Comparison of ENCODE assay signal across 3 fruit fly cellular contexts in genomic region chr3L:20914375-20914774, dm6.
TF ChIP-seq lines count a peak whose summit lies in the region.

No protein-coding gene starts in this region.

- TF ChIP-seq CTCF in whole organism, embryonic (GFP tag; optimal IDR thresholded peaks at IDR 0.05; lab: Kevin White, UChicago), result no peak

TF ChIP-seq in whole organism, embryonic, 481 proteins besides CTCF, POLR2A, EP300 and RAD21 (continues in another document):
- TF ChIP-seq pnt (GFP tag; optimal IDR thresholded peaks at IDR 0.05; lab: Kevin White, UChicago) (no peak), jing (GFP tag; optimal IDR thresholded peaks at IDR 0.05; lab: Kevin White, UChicago) (no peak), sug (tag; optimal IDR thresholded peaks at IDR 0.05; lab: Kevin White, UChicago) (no peak), HLHmδ (GFP tag; optimal IDR thresholded peaks at IDR 0.05; lab: Kevin White, UChicago) (no peak), fru (optimal IDR thresholded peaks at IDR 0.05; lab: Kevin White, UChicago) (no peak), Drgx (GFP tag; IDR thresholded peaks at IDR 0.05; lab: Robert Waterston, UW) (peak; percentile 61; the same call in 1 of the 2 replicates), Kr (GFP tag; optimal IDR thresholded peaks at IDR 0.05; lab: Kevin White, UChicago) (no peak), bsh (GFP tag; optimal IDR thresholded peaks at IDR 0.05; lab: Kevin White, UChicago) (peak in 1 of 2 experiments; percentile 25), Elba2 (GFP tag; optimal IDR thresholded peaks at IDR 0.05; lab: Kevin White, UChicago) (no peak), mirr (GFP tag; optimal IDR thresholded peaks at IDR 0.05; lab: Kevin White, UChicago) (no peak), az2 (GFP tag; optimal IDR thresholded peaks at IDR 0.05; lab: Kevin White, UChicago) (no peak), CG2712 (tag; optimal IDR thresholded peaks at IDR 0.05; lab: Kevin White, UChicago) (peak; percentile 2), chinmo (GFP tag; IDR thresholded peaks at IDR 0.05; lab: Robert Waterston, UW; ENCODE audit: partially characterized antibody) (no peak), CG1529 (GFP tag; optimal IDR thresholded peaks at IDR 0.05; lab: Kevin White, UChicago) (no peak), CG12219 (GFP tag; optimal IDR thresholded peaks at IDR 0.05; lab: Kevin White, UChicago) (no peak), Xbp1 (GFP tag; optimal IDR thresholded peaks at IDR 0.05; lab: Kevin White, UChicago) (no peak), CG7745 (tag; optimal IDR thresholded peaks at IDR 0.05; lab: Kevin White, UChicago) (no peak), Nf-YA (GFP tag; IDR thresholded peaks at IDR 0.05; lab: Robert Waterston, UW) (no peak), gfzf (GFP tag; optimal IDR thresholded peaks at IDR 0.05; lab: Kevin White, UChicago) (no peak), Camta (GFP tag; optimal IDR thresholded peaks at IDR 0.05; lab: Kevin White, UChicago) (no peak), CG8089 (GFP tag; optimal IDR thresholded peaks at IDR 0.05; lab: Kevin White, UChicago) (no peak), tll (GFP tag; optimal IDR thresholded peaks at IDR 0.05; lab: Kevin White, UChicago) (no peak), Aef1 (GFP tag; IDR thresholded peaks at IDR 0.05; lab: Robert Waterston, UW) (no peak), CG3995 (GFP tag; optimal IDR thresholded peaks at IDR 0.05; lab: Kevin White, UChicago) (no peak), stc (GFP tag; IDR thresholded peaks at IDR 0.05; lab: Robert Waterston, UW) (no peak), Dfd (GFP tag; optimal IDR thresholded peaks at IDR 0.05; lab: Kevin White, UChicago) (no peak), CG12104 (GFP tag; optimal IDR thresholded peaks at IDR 0.05; lab: Kevin White, UChicago) (no peak), CG10321 (GFP tag; IDR thresholded peaks at IDR 0.05; lab: Robert Waterston, UW) (no peak), CG13123 (GFP tag; optimal IDR thresholded peaks at IDR 0.05; lab: Kevin White, UChicago) (no peak), zen (tag; optimal IDR thresholded peaks at IDR 0.05; lab: Kevin White, UChicago) (no peak), CG11247 (GFP tag; IDR thresholded peaks at IDR 0.05; lab: Robert Waterston, UW) (no peak), phol (tag; optimal IDR thresholded peaks at IDR 0.05; lab: Kevin White, UChicago) (peak; percentile 1)

TF ChIP-seq in whole organism, prepupa, 60 proteins besides CTCF, POLR2A, EP300 and RAD21 (continues in another document):
- no peak for TF ChIP-seq topi (GFP tag; optimal IDR thresholded peaks at IDR 0.05; lab: Kevin White, UChicago)
- no peak for TF ChIP-seq lz (GFP tag; optimal IDR thresholded peaks at IDR 0.05; lab: Kevin White, UChicago)
- peak; percentile 17 for TF ChIP-seq dac (GFP tag; optimal IDR thresholded peaks at IDR 0.05; lab: Kevin White, UChicago)
- no peak for TF ChIP-seq CG11902 (GFP tag; optimal IDR thresholded peaks at IDR 0.05; lab: Kevin White, UChicago)
- TF ChIP-seq Lpt (GFP tag; optimal IDR thresholded peaks at IDR 0.05; lab: Kevin White, UChicago), result peak; percentile 9
- no peak for TF ChIP-seq CG8319 (GFP tag; optimal IDR thresholded peaks at IDR 0.05; lab: Kevin White, UChicago)
- peak; percentile 31 for TF ChIP-seq spab (GFP tag; optimal IDR thresholded peaks at IDR 0.05; lab: Kevin White, UChicago)
- no peak for TF ChIP-seq CG9139 (GFP tag; optimal IDR thresholded peaks at IDR 0.05; lab: Kevin White, UChicago)
- no peak for TF ChIP-seq fkh (GFP tag; optimal IDR thresholded peaks at IDR 0.05; lab: Kevin White, UChicago)
- no peak for TF ChIP-seq vri (GFP tag; optimal IDR thresholded peaks at IDR 0.05; lab: Kevin White, UChicago)
- TF ChIP-seq Hr39 (GFP tag; optimal IDR thresholded peaks at IDR 0.05; lab: Kevin White, UChicago), result no peak
- no peak for TF ChIP-seq pdm3 (GFP tag; optimal IDR thresholded peaks at IDR 0.05; lab: Kevin White, UChicago)
- peak; percentile 78 for TF ChIP-seq CG15336 (GFP tag; IDR thresholded peaks at IDR 0.05; lab: Robert Waterston, UW)
- TF ChIP-seq Hr38 (GFP tag; optimal IDR thresholded peaks at IDR 0.05; lab: Kevin White, UChicago), result no peak
- TF ChIP-seq OdsH (GFP tag; optimal IDR thresholded peaks at IDR 0.05; lab: Kevin White, UChicago), result peak; percentile 25
- peak; percentile 67 for TF ChIP-seq achi (GFP tag; optimal IDR thresholded peaks at IDR 0.05; lab: Kevin White, UChicago)
- no peak for TF ChIP-seq Sox15 (GFP tag; optimal IDR thresholded peaks at IDR 0.05; lab: Kevin White, UChicago)
- no peak for TF ChIP-seq Met (GFP tag; optimal IDR thresholded peaks at IDR 0.05; lab: Kevin White, UChicago)
- TF ChIP-seq esn (GFP tag; optimal IDR thresholded peaks at IDR 0.05; lab: Kevin White, UChicago), result no peak
- no peak for TF ChIP-seq CG7368 (GFP tag; optimal IDR thresholded peaks at IDR 0.05; lab: Kevin White, UChicago)
- peak; percentile 76 for TF ChIP-seq CG8119 (GFP tag; IDR thresholded peaks at IDR 0.05; lab: Robert Waterston, UW)
- peak; percentile 27 for TF ChIP-seq dsx (GFP tag; optimal IDR thresholded peaks at IDR 0.05; lab: Kevin White, UChicago; ENCODE audit: poor library complexity, severe bottlenecking)
- no peak for TF ChIP-seq CG11762 (GFP tag; optimal IDR thresholded peaks at IDR 0.05; lab: Kevin White, UChicago; ENCODE audit: insufficient read depth)
- peak; percentile 12 to 29 for TF ChIP-seq ss (GFP tag; optimal IDR thresholded peaks at IDR 0.05; lab: Kevin White, UChicago)
- peak; percentile 44 for TF ChIP-seq CG16779 (tag; optimal IDR thresholded peaks at IDR 0.05; lab: Kevin White, UChicago)
- no peak for TF ChIP-seq salr (GFP tag; optimal IDR thresholded peaks at IDR 0.05; lab: Kevin White, UChicago)
- TF ChIP-seq CG10669 (GFP tag; optimal IDR thresholded peaks at IDR 0.05; lab: Kevin White, UChicago), result peak; percentile 11
- TF ChIP-seq CG10631 (GFP tag; optimal IDR thresholded peaks at IDR 0.05; lab: Kevin White, UChicago), result peak; percentile 68
- TF ChIP-seq Eip75B (GFP tag; optimal IDR thresholded peaks at IDR 0.05; lab: Kevin White, UChicago), result no peak
- no peak for TF ChIP-seq CG6854 (GFP tag; optimal IDR thresholded peaks at IDR 0.05; lab: Kevin White, UChicago)
- no peak for TF ChIP-seq svp (GFP tag; lab: Kevin White, UChicago)
- peak; percentile 54 for TF ChIP-seq Gug (GFP tag; IDR thresholded peaks at IDR 0.05; lab: Robert Waterston, UW)
- TF ChIP-seq eg (GFP tag; IDR thresholded peaks at IDR 0.05; lab: Robert Waterston, UW), result peak; percentile 47; the same call in 2 of the 3 replicates

TF ChIP-seq in whole organism, pupa, 21 proteins besides CTCF, POLR2A, EP300 and RAD21:
- TF ChIP-seq CG12605 (GFP tag; IDR thresholded peaks at IDR 0.05; lab: Robert Waterston, UW) (no peak; the same call in 1 of the 2 replicates), Pif1A (GFP tag; optimal IDR thresholded peaks at IDR 0.05; lab: Kevin White, UChicago) (peak; percentile 8), CG9948 (tag; optimal IDR thresholded peaks at IDR 0.05; lab: Kevin White, UChicago) (peak; percentile 78), CG4496 (GFP tag; IDR thresholded peaks at IDR 0.05; lab: Robert Waterston, UW) (0 out of 3 replicates have a peak, but pooled peaks have one; percentile 38), rn (GFP tag; IDR thresholded peaks at IDR 0.05; lab: Robert Waterston, UW) (no peak), CG32121 (GFP tag; IDR thresholded peaks at IDR 0.05; lab: Robert Waterston, UW) (peak; percentile 16; the same call in 1 of the 2 replicates), CG13204 (GFP tag; optimal IDR thresholded peaks at IDR 0.05; lab: Kevin White, UChicago) (no peak), CG34367 (tag; optimal IDR thresholded peaks at IDR 0.05; lab: Kevin White, UChicago) (peak; percentile 28), Pif1B (GFP tag; optimal IDR thresholded peaks at IDR 0.05; lab: Kevin White, UChicago) (peak; percentile 14), CG8301 (tag; optimal IDR thresholded peaks at IDR 0.05; lab: Kevin White, UChicago) (peak; percentile 66), CG17806 (tag; optimal IDR thresholded peaks at IDR 0.05; lab: Kevin White, UChicago) (peak; percentile 68), CG14655 (GFP tag; optimal IDR thresholded peaks at IDR 0.05; lab: Kevin White, UChicago) (peak; percentile 84), D1 (tag; optimal IDR thresholded peaks at IDR 0.05; lab: Kevin White, UChicago) (peak; percentile 26), CG8159 (tag; optimal IDR thresholded peaks at IDR 0.05; lab: Kevin White, UChicago) (peak; percentile 63), CG10348 (GFP tag; IDR thresholded peaks at IDR 0.05; lab: Robert Waterston, UW) (no peak), CG15710 (tag; optimal IDR thresholded peaks at IDR 0.05; lab: Kevin White, UChicago) (peak; percentile 58)

Comparison
In these comparisons a context has a peak if more than half of its experiments do, and no peak if none do; other contexts are left out.
1. Of the 7 proteins assayed by ChIP-seq in both whole organism, embryonic and whole organism, prepupa: peak only in whole organism, embryonic: Sox102F; only in whole organism, prepupa: CG16779, Gug and Lpt; in both: none; in neither: 3.